Worm (Caenorhabditis elegans) whole organism, midembryonic: Measurements from ENCODE around the gene C01G12.7.

Experiments
- T22C8.4 ChIP-seq: fragments of 200-800 bp; sonication (Bioruptor generic); IDR thresholded peaks from 2 replicates; pipeline ENCODE4 v1.3.6; 2022; ENCODE audit warnings: missing genetic modification characterization, missing compliant biosample characterization
- cog-1 ChIP-seq: sonication (generic microtip); optimal IDR thresholded peaks from 2 replicates; lab custom pipeline; 2016; ENCODE audit warnings: missing genetic modification characterization, missing compliant biosample characterization
- flt-1 ChIP-seq: fragments of 200-800 bp; sonication (Bioruptor generic); IDR thresholded peaks from 2 replicates; pipeline ENCODE4 v1.3.6; 2022; ENCODE audit warnings: missing genetic modification characterization, missing compliant biosample characterization
- klf-2 ChIP-seq: fragments of 200-800 bp; sonication (Bioruptor generic); conservative IDR thresholded peaks from 2 replicates; pipeline ENCODE4 v1.3.6; 2022; ENCODE audit warnings: missing genetic modification reagents, missing genetic modification characterization, missing compliant biosample characterization
- med-1 ChIP-seq: sonication (generic microtip); optimal IDR thresholded peaks from 2 replicates; lab custom pipeline; 2017; ENCODE audit warnings: missing genetic modification characterization, mild to moderate bottlenecking, missing compliant biosample characterization, antibody characterized with exemption, missing genetic modification reagents; ENCODE audit not compliant: insufficient read depth
- ref-1 ChIP-seq: fragments of 200-800 bp; sonication (Bioruptor generic); conservative IDR thresholded peaks from 2 replicates; pipeline ENCODE4 v1.3.6; 2022; ENCODE audit warnings: missing genetic modification reagents, missing genetic modification characterization, missing compliant biosample characterization
- tab-1 ChIP-seq: fragments of 200-800 bp; sonication (Bioruptor generic); IDR thresholded peaks from 2 replicates; pipeline ENCODE4 v1.3.6; 2022; ENCODE audit warnings: missing genetic modification characterization, missing compliant biosample characterization
- ztf-23 ChIP-seq: fragments of 200-800 bp; sonication (Bioruptor generic); IDR thresholded peaks from 2 replicates; pipeline ENCODE4 v1.3.6; 2022; ENCODE audit warnings: missing genetic modification reagents, missing genetic modification characterization, missing compliant biosample characterization
- ztf-29 ChIP-seq: fragments of 200-800 bp; sonication (Bioruptor generic); IDR thresholded peaks from 2 replicates; pipeline ENCODE4 v1.3.6; 2022; ENCODE audit warnings: missing genetic modification reagents, missing genetic modification characterization, missing compliant biosample characterization

The C01G12.7 gene

ce11 chrII:14576429-14576828, 15.3 kb downstream of the C01G12.7 start, which contains the start of gene C01G12.13:
C01G12.13 (plus strand) TSS chrII:14576729.
- TF ChIP-seq ztf-23 (GFP tag; lab: Robert Waterston, UW) (no peak), med-1 (no peak), klf-2 (GFP tag; lab: Robert Waterston, UW) (no peak), T22C8.4 (no peak), tab-1 (GFP tag; lab: Robert Waterston, UW) (no peak), ztf-29 (no peak), cog-1 (tag; lab: Kevin White, UChicago) (no peak), flt-1 (GFP tag; lab: Robert Waterston, UW) (no peak)

DNA sequence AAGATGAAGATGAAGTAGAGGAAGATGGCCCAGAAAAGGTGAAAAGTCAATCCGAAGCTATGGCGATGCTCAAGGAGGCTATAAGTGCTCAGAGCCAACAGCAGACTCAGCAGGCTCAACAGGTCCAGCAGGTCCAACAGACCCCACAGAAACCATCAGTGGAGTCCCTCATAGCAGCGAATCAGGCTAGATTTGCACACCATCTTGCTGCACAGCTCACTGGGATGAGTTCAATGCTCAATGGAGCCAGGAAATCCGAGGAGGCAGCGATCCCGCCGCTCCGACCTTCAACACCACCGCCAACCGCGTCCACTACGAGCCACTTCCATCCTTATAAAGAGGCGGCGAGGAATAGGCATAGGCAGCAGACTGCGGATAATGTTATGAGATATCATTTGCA, 16.9 kb downstream of the C01G12.7 start:
- no peak for TF ChIP-seq med-1
- no peak for TF ChIP-seq ref-1 (GFP tag; lab: Robert Waterston, UW)
- no peak for TF ChIP-seq flt-1 (GFP tag; lab: Robert Waterston, UW)
- TF ChIP-seq ztf-23 (GFP tag; lab: Robert Waterston, UW): no peak
- no peak for TF ChIP-seq T22C8.4
- no peak for TF ChIP-seq cog-1 (tag; lab: Kevin White, UChicago)
- no peak for TF ChIP-seq tab-1 (GFP tag; lab: Robert Waterston, UW)
- TF ChIP-seq ztf-29: no peak
- TF ChIP-seq klf-2 (GFP tag; lab: Robert Waterston, UW): no peak

DNA sequence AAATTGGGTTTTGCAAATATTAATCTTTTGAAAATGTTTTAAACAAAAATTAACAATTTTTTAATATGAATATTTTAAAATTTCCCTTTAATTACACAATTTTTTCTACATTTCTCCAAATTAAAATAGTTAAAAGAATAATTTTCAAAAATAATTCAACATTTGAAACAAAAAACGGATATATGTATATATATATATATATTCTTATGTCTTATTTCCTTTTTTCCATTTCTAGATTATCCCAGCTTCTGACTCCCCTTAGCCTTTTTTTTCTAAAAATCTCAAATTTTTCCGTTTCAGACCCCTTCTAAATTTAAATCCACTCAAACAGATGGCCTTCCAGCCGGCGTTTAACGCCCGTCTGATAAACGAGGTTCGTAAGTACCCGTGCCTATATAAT, 18.4 kb downstream of the C01G12.7 start, which contains the start of gene madf-5:
madf-5 (plus strand) TSS at position 301 of the 400 bp plus-strand sequence.
- no peak for TF ChIP-seq T22C8.4
- no peak for TF ChIP-seq med-1
- TF ChIP-seq flt-1 (GFP tag; lab: Robert Waterston, UW): no peak
- no peak for TF ChIP-seq ref-1 (GFP tag; lab: Robert Waterston, UW)
- TF ChIP-seq cog-1 (tag; lab: Kevin White, UChicago): no peak
- no peak for TF ChIP-seq ztf-29
- TF ChIP-seq tab-1 (GFP tag; lab: Robert Waterston, UW): no peak
- no peak for TF ChIP-seq klf-2 (GFP tag; lab: Robert Waterston, UW)
- TF ChIP-seq ztf-23 (GFP tag; lab: Robert Waterston, UW): no peak

DNA sequence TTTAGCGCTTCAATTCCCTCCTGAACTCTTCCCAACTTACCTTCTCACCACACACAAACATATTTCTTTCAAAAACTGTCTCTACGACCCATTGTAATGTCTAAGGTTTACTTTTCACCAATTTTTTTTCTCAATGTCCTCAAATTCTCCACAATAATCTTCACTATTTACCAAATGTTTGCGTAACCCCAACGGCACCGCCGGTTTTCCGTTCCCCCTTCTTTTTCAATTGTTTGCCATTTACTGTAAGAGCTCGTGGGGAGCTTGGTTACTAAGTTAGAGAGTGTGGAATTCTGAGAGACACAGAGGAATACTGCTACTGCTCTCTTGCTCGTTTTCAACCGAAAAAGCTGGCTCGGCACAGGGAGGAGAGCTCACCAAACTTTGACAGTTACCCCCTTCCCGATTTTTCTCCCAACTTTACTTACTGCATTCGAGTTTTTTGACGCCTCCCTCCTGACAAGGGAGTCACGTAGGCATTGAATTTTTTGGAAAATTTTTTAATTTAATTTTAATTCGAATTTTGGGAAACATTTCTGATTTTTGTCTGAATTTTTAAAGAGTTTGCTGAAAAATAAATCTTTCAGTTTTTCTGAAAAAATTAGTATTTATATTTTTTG, 21.0 kb downstream of the C01G12.7 start:
- TF ChIP-seq ztf-23 (GFP tag; lab: Robert Waterston, UW): no peak
- TF ChIP-seq med-1: no peak
- TF ChIP-seq flt-1 (GFP tag; lab: Robert Waterston, UW): no peak
- no peak for TF ChIP-seq tab-1 (GFP tag; lab: Robert Waterston, UW)
- TF ChIP-seq cog-1 (tag; lab: Kevin White, UChicago): no peak
- no peak for TF ChIP-seq ref-1 (GFP tag; lab: Robert Waterston, UW)
- no peak for TF ChIP-seq ztf-29
- TF ChIP-seq klf-2 (GFP tag; lab: Robert Waterston, UW): no peak
- TF ChIP-seq T22C8.4: no peak

DNA sequence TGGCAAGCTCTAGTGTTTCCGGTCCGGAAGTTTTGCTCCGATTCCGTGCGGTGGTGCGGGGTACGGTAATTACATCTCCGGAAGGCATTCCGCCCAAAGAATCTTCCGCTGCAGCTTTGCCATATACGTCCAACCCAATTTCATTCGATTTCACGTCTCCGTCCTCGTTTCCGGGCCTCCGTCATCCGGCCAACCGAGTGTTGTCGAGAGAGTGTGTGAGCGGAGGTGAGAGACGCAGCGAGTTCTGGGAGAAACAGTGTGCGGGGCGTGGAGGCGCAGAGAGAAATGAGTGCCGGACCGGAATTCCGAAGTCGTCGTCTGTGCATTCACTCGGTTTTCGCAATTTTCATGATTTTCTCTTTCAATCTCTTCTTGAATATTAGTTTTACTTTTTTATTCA, 22.4 kb downstream of the C01G12.7 start:
- no peak for TF ChIP-seq ztf-23 (GFP tag; lab: Robert Waterston, UW)
- TF ChIP-seq ref-1 (GFP tag; lab: Robert Waterston, UW): no peak
- TF ChIP-seq ztf-29: no peak
- no peak for TF ChIP-seq T22C8.4
- no peak for TF ChIP-seq tab-1 (GFP tag; lab: Robert Waterston, UW)
- no peak for TF ChIP-seq klf-2 (GFP tag; lab: Robert Waterston, UW)
- TF ChIP-seq med-1: no peak
- no peak for TF ChIP-seq cog-1 (tag; lab: Kevin White, UChicago)
- TF ChIP-seq flt-1 (GFP tag; lab: Robert Waterston, UW): no peak

DNA sequence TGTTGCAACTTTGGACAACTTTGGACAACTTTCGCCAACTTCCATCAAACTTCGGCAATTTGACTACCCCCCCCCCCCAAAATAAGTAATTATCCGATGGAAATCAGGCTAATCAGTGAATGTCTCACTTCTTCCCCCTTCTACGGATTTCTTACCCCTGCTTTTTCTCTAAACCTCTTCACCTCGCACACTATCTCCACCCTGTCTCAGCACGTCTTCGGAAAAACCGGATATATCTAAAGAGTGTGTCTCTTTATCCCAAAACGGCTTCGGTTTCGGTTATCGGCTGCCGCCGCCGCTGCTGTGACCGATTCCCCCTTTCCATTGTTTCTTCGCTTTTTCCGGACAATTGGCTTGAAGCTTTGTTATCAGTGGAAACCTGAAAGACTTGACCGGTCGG, 23.9 kb downstream of the C01G12.7 start:
- TF ChIP-seq ztf-23 (GFP tag; lab: Robert Waterston, UW) (0 out of 2 replicates have a peak, but pooled peaks have one; percentile 41), ztf-29 (no peak)

DNA sequence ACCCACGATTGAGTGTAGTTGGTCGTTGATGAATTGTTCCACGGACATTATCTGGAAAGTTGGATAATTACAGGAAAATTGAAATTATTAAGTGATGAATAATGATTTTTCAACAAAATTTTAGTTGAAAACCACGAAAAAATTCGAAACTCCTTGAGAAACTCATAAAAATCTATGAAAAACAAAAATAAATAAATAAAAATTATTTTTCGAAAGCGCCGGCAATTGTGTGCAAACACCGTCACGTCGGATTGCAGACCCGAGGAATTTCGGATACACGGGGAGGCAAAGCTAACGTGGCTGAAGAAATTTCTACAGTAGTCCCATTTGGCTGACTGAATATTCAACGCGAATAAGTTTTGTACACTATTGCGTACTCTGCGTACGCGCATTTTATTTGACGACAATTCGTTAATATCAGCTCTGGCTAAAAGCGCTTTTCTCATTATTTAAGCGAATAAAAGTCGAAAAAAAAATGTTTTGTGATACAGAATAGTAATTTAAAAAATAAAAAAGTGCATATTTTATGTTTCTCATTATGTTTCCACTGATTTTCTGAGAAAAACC, 30.1 kb downstream of the C01G12.7 start, which contains the start of gene mog-4:
mog-4 (minus strand) TSS at position 51 of the 567 bp plus-strand sequence.
- TF ChIP-seq ztf-23 (GFP tag; lab: Robert Waterston, UW): peak; percentile 92
- peak; percentile 61 for TF ChIP-seq cog-1 (tag; lab: Kevin White, UChicago)
- TF ChIP-seq ztf-29: peak; percentile 74
- peak; percentile 79 for TF ChIP-seq klf-2 (GFP tag; lab: Robert Waterston, UW)
- peak; percentile 91 for TF ChIP-seq flt-1 (GFP tag; lab: Robert Waterston, UW)

DNA sequence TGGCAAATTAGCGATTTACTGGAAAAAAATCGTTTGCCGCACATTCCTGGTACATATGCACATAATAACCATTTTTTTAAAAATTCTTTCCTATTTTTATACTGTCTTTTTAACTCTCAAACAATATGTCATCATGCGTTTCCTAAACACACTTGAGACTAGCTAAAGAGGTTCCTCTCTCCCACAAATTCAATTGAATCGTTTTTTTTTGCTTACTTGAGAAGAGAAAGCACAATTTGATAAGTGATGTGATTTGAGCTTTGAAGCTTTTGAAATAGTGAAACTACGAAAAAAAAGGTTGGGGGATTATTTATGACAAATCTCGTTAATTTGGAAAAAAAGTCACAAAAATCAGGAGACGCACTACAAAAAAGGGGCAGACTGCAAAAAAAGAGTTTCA, 36.7 kb downstream of the C01G12.7 start:
- TF ChIP-seq flt-1 (GFP tag; lab: Robert Waterston, UW) (no peak), klf-2 (GFP tag; lab: Robert Waterston, UW) (no peak), tab-1 (GFP tag; lab: Robert Waterston, UW) (no peak), T22C8.4 (no peak), ztf-23 (GFP tag; lab: Robert Waterston, UW) (no peak), ref-1 (GFP tag; lab: Robert Waterston, UW) (no peak), ztf-29 (no peak), cog-1 (tag; lab: Kevin White, UChicago) (no peak), med-1 (no peak)

- TF ChIP-seq med-1 (no peak), flt-1 (GFP tag; lab: Robert Waterston, UW) (no peak), cog-1 (tag; lab: Kevin White, UChicago) (no peak), klf-2 (GFP tag; lab: Robert Waterston, UW) (no peak), tab-1 (GFP tag; lab: Robert Waterston, UW) (no peak), ref-1 (GFP tag; lab: Robert Waterston, UW) (no peak), ztf-29 (no peak), ztf-23 (GFP tag; lab: Robert Waterston, UW) (no peak), T22C8.4 (no peak)
Measured at ce11 chrII:14550613-14551012, 41.1 kb downstream of the C01G12.7 start, which contains the start of gene nlp-41. nlp-41 (plus strand) TSS chrII:14550913.
